Fruit fly (Drosophila melanogaster) whole organism, embryonic: ENCODE data around the gene CG34253.

ENCODE experiments used
- Atf-2 ChIP-seq: fragments of 200-800 bp; sonication (Bioruptor generic); optimal IDR thresholded peaks from 2 replicates; lab custom pipeline; 2016; ENCODE audit warnings: missing biosample characterization, missing genetic modification characterization
- Atf3 ChIP-seq: fragments of 200-800 bp; sonication (Bioruptor generic); optimal IDR thresholded peaks from 3 replicates; lab custom pipeline; 2016; ENCODE audit warnings: missing biosample characterization, missing genetic modification characterization
- Blimp-1 ChIP-seq: fragments of 200-800 bp; sonication (Bioruptor generic); optimal IDR thresholded peaks from 3 replicates; lab custom pipeline; 2018; ENCODE audit warnings: missing biosample characterization, missing genetic modification characterization, mild to moderate bottlenecking, moderate library complexity, missing genetic modification reagents
- CG10209 ChIP-seq: fragments of 200-800 bp; sonication (Bioruptor generic); optimal IDR thresholded peaks from 3 replicates; lab custom pipeline; 2017; ENCODE audit warnings: missing biosample characterization, mild to moderate bottlenecking, missing genetic modification characterization, missing genetic modification reagents
- CG10431 ChIP-seq: fragments of 200-800 bp; sonication (Bioruptor generic); optimal IDR thresholded peaks from 3 replicates; lab custom pipeline; 2018; ENCODE audit warnings: missing biosample characterization, mild to moderate bottlenecking, missing genetic modification characterization
- CG10979 ChIP-seq: fragments of 200-800 bp; sonication (Bioruptor generic); optimal IDR thresholded peaks from 2 replicates; lab custom pipeline; 2018; ENCODE audit warnings: missing biosample characterization, mild to moderate bottlenecking, missing genetic modification characterization, moderate library complexity
- CG11504 ChIP-seq: fragments of 200-800 bp; sonication (Bioruptor generic); optimal IDR thresholded peaks from 3 replicates; lab custom pipeline; 2019; ENCODE audit warnings: missing biosample characterization, mild to moderate bottlenecking, missing genetic modification characterization, moderate library complexity
- CG11723 ChIP-seq: fragments of 200-800 bp; sonication (Bioruptor generic); optimal IDR thresholded peaks from 2 replicates; lab custom pipeline; 2017; ENCODE audit warnings: missing biosample characterization, mild to moderate bottlenecking, missing genetic modification characterization
- CG14050 ChIP-seq: fragments of 200-800 bp; sonication (Bioruptor generic); IDR thresholded peaks from 3 replicates; pipeline ENCODE4 v1.3.6; 2022; ENCODE audit warnings: missing biosample characterization, missing genetic modification characterization
- CG15269 ChIP-seq: fragments of 200-800 bp; sonication (Bioruptor generic); optimal IDR thresholded peaks from 2 replicates; lab custom pipeline; 2018; ENCODE audit warnings: missing biosample characterization, mild to moderate bottlenecking, missing genetic modification characterization, moderate library complexity
- CG16863 ChIP-seq: fragments of 200-800 bp; sonication (Bioruptor generic); optimal IDR thresholded peaks from 3 replicates; lab custom pipeline; 2016; ENCODE audit warnings: missing biosample characterization, missing genetic modification characterization
- CG2116 ChIP-seq: fragments of 200-800 bp; sonication (Bioruptor generic); optimal IDR thresholded peaks from 3 replicates; lab custom pipeline; 2018; ENCODE audit warnings: missing biosample characterization, mild to moderate bottlenecking, missing genetic modification characterization
- CG2678 ChIP-seq: fragments of 200-800 bp; sonication (Bioruptor generic); optimal IDR thresholded peaks from 3 replicates; lab custom pipeline; 2019; ENCODE audit warnings: missing biosample characterization, mild to moderate bottlenecking, missing genetic modification characterization, moderate library complexity
- CG31441 ChIP-seq: fragments of 200-800 bp; sonication (Bioruptor generic); IDR thresholded peaks from 2 replicates; pipeline ENCODE4 v1.3.6; 2022; ENCODE audit warnings: missing biosample characterization, missing genetic modification characterization
- CG3995 ChIP-seq: fragments of 200-800 bp; sonication (Bioruptor generic); optimal IDR thresholded peaks from 3 replicates; lab custom pipeline; 2016; ENCODE audit warnings: missing biosample characterization, missing genetic modification characterization
- CG4404 ChIP-seq: fragments of 200-800 bp; sonication (Bioruptor generic); IDR thresholded peaks from 2 replicates; pipeline ENCODE4 v1.3.6; 2022; ENCODE audit warnings: missing biosample characterization, missing genetic modification characterization
- D19B ChIP-seq: fragments of 200-800 bp; sonication (Bioruptor generic); optimal IDR thresholded peaks from 2 replicates; lab custom pipeline; 2017; ENCODE audit warnings: missing biosample characterization, mild to moderate bottlenecking, missing genetic modification characterization
- Drgx ChIP-seq: fragments of 200-800 bp; sonication (Bioruptor generic); IDR thresholded peaks from 2 replicates; pipeline ENCODE4 v1.3.6; 2022; ENCODE audit warnings: missing biosample characterization, missing genetic modification characterization
- Eip74EF ChIP-seq, 2 experiments: fragments of 200-800 bp in 1 of 2; fragments of >200 bp in 1 of 2; sonication (Bioruptor generic) in 1 of 2; optimal IDR thresholded peaks; 2 replicates each; lab custom pipeline; 2017 to 2019; ENCODE audit warnings: missing biosample characterization in 2 of 2, missing genetic modification characterization in 2 of 2, mild to moderate bottlenecking in 1 of 2, moderate library complexity in 1 of 2
- Ets65A ChIP-seq: fragments of 200-800 bp; sonication (Bioruptor generic); peaks from one replicate; lab custom pipeline; 2016; ENCODE audit warnings: missing biosample characterization, missing genetic modification characterization
- Fer3 ChIP-seq: fragments of 200-800 bp; sonication (Bioruptor generic); optimal IDR thresholded peaks from 2 replicates; lab custom pipeline; 2018; ENCODE audit warnings: missing biosample characterization, mild to moderate bottlenecking, missing genetic modification characterization, moderate library complexity
- HLH3B ChIP-seq: fragments of 200-800 bp; sonication (Bioruptor generic); IDR thresholded peaks from 2 replicates; pipeline ENCODE4 v1.3.6; 2022; ENCODE audit warnings: missing biosample characterization, missing genetic modification characterization
- Hr51 ChIP-seq, 2 experiments: fragments of 200-800 bp; sonication (Bioruptor generic); optimal IDR thresholded peaks; 2 replicates in 1 of 2; 3 replicates in 1 of 2; lab custom pipeline; 2016 to 2018; ENCODE audit warnings: missing biosample characterization in 2 of 2, missing genetic modification characterization in 2 of 2, mild to moderate bottlenecking in 1 of 2, moderate library complexity in 1 of 2
- Med ChIP-seq: fragments of 200-800 bp; sonication (Bioruptor generic); peaks from one replicate; lab custom pipeline; 2016; ENCODE audit warnings: missing biosample characterization, missing genetic modification characterization, mild to moderate bottlenecking, inconsistent platforms, moderate library complexity
- Meics ChIP-seq: fragments of 200-800 bp; sonication (Bioruptor generic); optimal IDR thresholded peaks from 2 replicates; lab custom pipeline; 2017; ENCODE audit warnings: missing biosample characterization, mild to moderate bottlenecking, missing genetic modification characterization
- Oli ChIP-seq: fragments of 200-800 bp; sonication (Bioruptor generic); optimal IDR thresholded peaks from 2 replicates; lab custom pipeline; 2018; ENCODE audit warnings: missing biosample characterization, mild to moderate bottlenecking, missing genetic modification characterization, moderate library complexity
- Sox100B ChIP-seq: fragments of 200-800 bp; sonication (Bioruptor generic); optimal IDR thresholded peaks from 3 replicates; lab custom pipeline; 2018; ENCODE audit warnings: missing biosample characterization, mild to moderate bottlenecking, missing genetic modification characterization
- Sox102F ChIP-seq: fragments of 200-800 bp; sonication (Bioruptor generic); optimal IDR thresholded peaks from 2 replicates; lab custom pipeline; 2018; ENCODE audit warnings: missing biosample characterization, mild to moderate bottlenecking, missing genetic modification characterization, moderate library complexity
- Tbp ChIP-seq: fragments of >200 bp; optimal IDR thresholded peaks from 2 replicates; lab custom pipeline; 2018; ENCODE audit warnings: missing biosample characterization, missing genetic modification characterization
- bsh ChIP-seq, 2 experiments: fragments of 200-800 bp; sonication (Bioruptor generic); optimal IDR thresholded peaks; 2 replicates each; lab custom pipeline; 2017 to 2018; ENCODE audit warnings: mild to moderate bottlenecking in 2 of 2, missing biosample characterization in 2 of 2, missing genetic modification characterization in 2 of 2, moderate library complexity in 1 of 2
- dmrt99B ChIP-seq: fragments of 200-800 bp; sonication (Bioruptor generic); optimal IDR thresholded peaks from 2 replicates; lab custom pipeline; 2018; ENCODE audit warnings: missing biosample characterization, mild to moderate bottlenecking, missing genetic modification characterization, moderate library complexity
- ems ChIP-seq: fragments of 200-800 bp; sonication (Bioruptor generic); optimal IDR thresholded peaks from 3 replicates; lab custom pipeline; 2016; ENCODE audit warnings: missing biosample characterization, missing genetic modification characterization
- gcm ChIP-seq: fragments of 200-800 bp; sonication (Bioruptor generic); optimal IDR thresholded peaks from 2 replicates; lab custom pipeline; 2019; ENCODE audit warnings: missing biosample characterization, mild to moderate bottlenecking, missing genetic modification characterization, moderate library complexity
- gem ChIP-seq: fragments of 200-800 bp; sonication (Bioruptor generic); optimal IDR thresholded peaks from 2 replicates; lab custom pipeline; 2019; ENCODE audit warnings: missing biosample characterization, mild to moderate bottlenecking, missing genetic modification characterization, moderate library complexity
- grau ChIP-seq: fragments of 200-800 bp; optimal IDR thresholded peaks from 3 replicates; lab custom pipeline; 2019; ENCODE audit warnings: missing biosample characterization, mild to moderate bottlenecking, missing genetic modification characterization, moderate library complexity
- ham ChIP-seq: fragments of 200-800 bp; sonication (Bioruptor generic); IDR thresholded peaks from 2 replicates; pipeline ENCODE4 v1.3.6; 2022; ENCODE audit warnings: missing biosample characterization, missing genetic modification characterization
- jing ChIP-seq: fragments of 200-800 bp; sonication (Bioruptor generic); optimal IDR thresholded peaks from 2 replicates; lab custom pipeline; 2018; ENCODE audit warnings: missing biosample characterization, mild to moderate bottlenecking, missing genetic modification characterization
- lilli ChIP-seq: fragments of 200-800 bp; sonication (Bioruptor generic); optimal IDR thresholded peaks from 3 replicates; lab custom pipeline; 2016; ENCODE audit warnings: missing biosample characterization, missing genetic modification characterization
- nmo ChIP-seq: fragments of 200-800 bp; sonication (Bioruptor generic); optimal IDR thresholded peaks from 2 replicates; lab custom pipeline; 2018; ENCODE audit warnings: missing biosample characterization, mild to moderate bottlenecking, missing genetic modification characterization, moderate library complexity
- onecut ChIP-seq: fragments of 200-800 bp; sonication (Bioruptor generic); IDR thresholded peaks from 2 replicates; pipeline ENCODE4 v1.3.6; 2022; ENCODE audit warnings: missing biosample characterization, missing genetic modification characterization
- pan ChIP-seq, 4 experiments: fragments of >200 bp in 3 of 4; fragments of 200-800 bp in 1 of 4; sonication (Bioruptor generic) in 1 of 4; optimal IDR thresholded peaks in 3 of 4; IDR thresholded peaks in 1 of 4; 2 replicates each; pipeline versions ENCODE4 v1.3.6 to Lab custom; 2017 to 2022; ENCODE audit warnings: missing biosample characterization in 2 of 4, missing genetic modification characterization in 2 of 4, mixed read lengths in 1 of 4
- phol ChIP-seq: fragments of 200-800 bp; sonication (Bioruptor generic); optimal IDR thresholded peaks from 3 replicates; lab custom pipeline; 2018; ENCODE audit warnings: missing biosample characterization, mild to moderate bottlenecking, missing genetic modification characterization, moderate library complexity
- row ChIP-seq: fragments of 200-800 bp; sonication (Bioruptor generic); IDR thresholded peaks from 3 replicates; pipeline ENCODE4 v1.3.6; 2022; ENCODE audit warnings: missing biosample characterization, missing genetic modification characterization
- scrt ChIP-seq: fragments of 200-800 bp; sonication (Bioruptor generic); optimal IDR thresholded peaks from 2 replicates; lab custom pipeline; 2018; ENCODE audit warnings: missing biosample characterization, mild to moderate bottlenecking, missing genetic modification characterization, moderate library complexity
- sens ChIP-seq: fragments of 200-800 bp; sonication (Bioruptor generic); peaks from one replicate; lab custom pipeline; 2016; ENCODE audit warnings: missing biosample characterization, missing genetic modification characterization
- stwl ChIP-seq: fragments of 200-800 bp; sonication (Bioruptor generic); optimal IDR thresholded peaks from 3 replicates; lab custom pipeline; 2018; ENCODE audit warnings: missing biosample characterization, mild to moderate bottlenecking, missing genetic modification characterization, moderate library complexity
- yki ChIP-seq: fragments of >200 bp; optimal IDR thresholded peaks from 3 replicates; lab custom pipeline; 2018

Gene CG34253

dm6 chr3L:18099715-18100114 lies 12.6 kb upstream of the CG34253 start (continued):
- TF ChIP-seq Atf3 (GFP tag; lab: Kevin White, UChicago) = no peak
- TF ChIP-seq CG2116 = no peak
- TF ChIP-seq Blimp-1 (GFP tag; lab: Kevin White, UChicago) = peak; percentile 26

dm6 chr3L:18096726-18097125 lies 9.6 kb upstream of the CG34253 start:
- TF ChIP-seq Meics (GFP tag; lab: Kevin White, UChicago) (no peak), gem (tag; lab: Kevin White, UChicago) (peak; percentile 27), bsh (GFP tag; optimal IDR thresholded peaks at IDR 0.05; lab: Kevin White, UChicago) (peak; percentile 34 to 58), Atf-2 (GFP tag; lab: Kevin White, UChicago) (no peak), Sox102F (peak; percentile 36), Oli (tag; lab: Kevin White, UChicago) (peak; percentile 1), CG4404 (GFP tag; lab: Robert Waterston, UW) (no peak), nmo (GFP tag; lab: Kevin White, UChicago) (no peak), phol (peak; percentile 2), CG31441 (GFP tag; lab: Robert Waterston, UW) (0 out of 2 replicates have a peak, but pooled peaks have one; percentile 14), CG10979 (tag; lab: Kevin White, UChicago) (peak; percentile 6), CG3995 (GFP tag; lab: Kevin White, UChicago) (no peak), CG16863 (GFP tag; lab: Kevin White, UChicago) (no peak), CG11723 (no peak), ems (GFP tag; lab: Kevin White, UChicago) (no peak), Blimp-1 (GFP tag; lab: Kevin White, UChicago) (peak; percentile 19), grau (no peak), Eip74EF (GFP tag; optimal IDR thresholded peaks at IDR 0.05; lab: Kevin White, UChicago) (no peak), yki (lab: Kevin White, UChicago) (no peak), Tbp (GFP tag; lab: Kevin White, UChicago) (no peak), CG10431 (GFP tag; lab: Kevin White, UChicago) (no peak), Sox100B (GFP tag; lab: Kevin White, UChicago) (no peak), CG14050 (GFP tag; lab: Robert Waterston, UW) (no peak), ham (GFP tag; lab: Robert Waterston, UW) (no peak), Drgx (peak; percentile 51; the same call in 1 of the 2 replicates), gcm (GFP tag; lab: Kevin White, UChicago) (no peak), CG11504 (tag; lab: Kevin White, UChicago) (peak; percentile 6)

dm6 chr3L:18093875-18094274 lies 6.8 kb upstream of the CG34253 start:
- TF ChIP-seq Hr51 (GFP tag; optimal IDR thresholded peaks at IDR 0.05; lab: Kevin White, UChicago) (peak in 1 of 2 experiments; percentile 2), Drgx (no peak), gem (tag; lab: Kevin White, UChicago) (peak; percentile 12), scrt (GFP tag; lab: Kevin White, UChicago) (peak; percentile 46), grau (peak; percentile 1), sens (GFP tag; lab: Kevin White, UChicago) (no peak), onecut (GFP tag; lab: Robert Waterston, UW) (peak; percentile 81), row (peak; percentile 55; the same call in 2 of the 3 replicates), lilli (GFP tag; lab: Kevin White, UChicago) (no peak), Med (peak; percentile 49), Ets65A (GFP tag; lab: Kevin White, UChicago) (peak; percentile 49), jing (no peak), pan (optimal IDR thresholded peaks at IDR 0.05; lab: Kevin White, UChicago) (no peak), pan (GFP tag; optimal IDR thresholded peaks at IDR 0.05 in 1 of 2, IDR thresholded peaks at IDR 0.05 in 1 of 2) (peak in 1 of 2 experiments; percentile 12), HLH3B (GFP tag; lab: Robert Waterston, UW) (no peak), Fer3 (tag; lab: Kevin White, UChicago) (no peak), dmrt99B (tag; lab: Kevin White, UChicago) (peak; percentile 18), CG10209 (GFP tag; lab: Kevin White, UChicago) (peak; percentile 9), D19B (GFP tag; lab: Kevin White, UChicago) (peak; percentile 76), CG11504 (tag; lab: Kevin White, UChicago) (peak; percentile 15), stwl (peak; percentile 7), CG15269 (tag; lab: Kevin White, UChicago) (peak; percentile 2), CG2678 (tag; lab: Kevin White, UChicago) (peak; percentile 18)
- TF ChIP-seq, all 482 proteins: peak for 16
